Worm (Caenorhabditis elegans): ENCODE results near the gene coq-3.

ce11 chrIV:14797849-14798248, 1.7 kb upstream of the coq-3 start, which contains the start of gene arl-8:
- TF ChIP-seq hsf-1 (GFP tag; IDR thresholded peaks at IDR 0.05) = no peak
- no peak for TF ChIP-seq unc-62 (GFP tag; optimal IDR thresholded peaks at IDR 0.05)
- TF ChIP-seq rpc-1 (optimal IDR thresholded peaks at IDR 0.05) = no peak
- TF ChIP-seq rpc-1 (tag; optimal IDR thresholded peaks at IDR 0.05) = no peak
- TF ChIP-seq F57C9.4 (tag; optimal IDR thresholded peaks at IDR 0.05) = no peak
- TF ChIP-seq nfya-1 (tag; optimal IDR thresholded peaks at IDR 0.05; ENCODE audit: borderline replicate concordance, insufficient read depth) = no peak
- no peak for TF ChIP-seq him-1 (tag; optimal IDR thresholded peaks at IDR 0.05)
- TF ChIP-seq egl-18 (GFP tag; IDR thresholded peaks at IDR 0.05) = no peak
- no peak for TF ChIP-seq sea-2 (GFP tag; IDR thresholded peaks at IDR 0.05)
- TF ChIP-seq nhr-90 (tag; optimal IDR thresholded peaks at IDR 0.05) = no peak
- TF ChIP-seq ztf-6 (GFP tag; IDR thresholded peaks at IDR 0.05) = no peak
